Worm (Caenorhabditis elegans): ENCODE data around the gene madf-11.

The madf-11 gene

DNA sequence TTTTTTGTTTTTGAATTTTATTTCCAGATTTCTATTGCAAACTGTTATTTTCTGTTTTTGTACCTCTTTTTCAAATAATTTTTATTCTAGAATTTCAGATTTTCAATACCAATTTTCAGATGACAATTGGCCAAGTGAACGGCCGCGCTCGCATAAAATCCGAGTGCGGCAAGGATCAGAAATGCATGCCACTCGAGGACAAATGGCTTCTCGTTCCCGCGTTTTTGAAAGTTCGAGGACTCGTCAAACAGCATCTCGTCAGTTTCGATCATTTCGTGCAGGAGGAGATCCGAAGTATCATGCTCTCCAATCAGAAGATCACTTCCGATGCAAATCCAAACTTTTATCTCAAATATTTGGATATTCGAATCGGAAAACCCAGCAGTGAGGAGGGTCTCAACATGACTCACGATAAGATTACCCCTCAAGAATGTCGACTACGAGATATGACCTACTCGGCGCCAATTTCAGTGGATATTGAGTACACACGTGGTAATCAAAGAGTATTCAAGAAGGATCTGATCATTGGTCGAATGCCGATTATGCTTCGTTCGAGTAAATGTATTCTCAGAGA, 46.0 kb downstream of the madf-11 start, which contains the start of gene rpc-2 (continued):
- TF ChIP-seq F37B4.10 (GFP tag; IDR thresholded peaks at IDR 0.05) (no peak), ztf-22 (GFP tag; optimal IDR thresholded peaks at IDR 0.05) (no peak), nfyb-1 (GFP tag; IDR thresholded peaks at IDR 0.05) (no peak), tlf-1 (GFP tag; optimal IDR thresholded peaks at IDR 0.05) (peak; percentile 25), ceh-27 (GFP tag; optimal IDR thresholded peaks at IDR 0.05) (no peak), F52B5.7 (tag; optimal IDR thresholded peaks at IDR 0.05) (peak; percentile 69), ceh-40 (GFP tag; IDR thresholded peaks at IDR 0.05) (no peak), unc-62 (GFP tag; optimal IDR thresholded peaks at IDR 0.05) (no peak), hmg-20 (GFP tag; IDR thresholded peaks at IDR 0.05) (0 out of 2 replicates have a peak, but pooled peaks have one; percentile 51), pbrm-1 (GFP tag; IDR thresholded peaks at IDR 0.05) (peak; percentile 32; the same call in 1 of the 2 replicates), B0336.3 (GFP tag; IDR thresholded peaks at IDR 0.05) (peak; percentile 63; the same call in 1 of the 2 replicates), nhr-90 (tag; optimal IDR thresholded peaks at IDR 0.05) (peak; percentile 59), lag-1 (GFP tag; IDR thresholded peaks at IDR 0.05) (no peak), sdz-38 (tag; optimal IDR thresholded peaks at IDR 0.05) (no peak), ztf-26 (tag; optimal IDR thresholded peaks at IDR 0.05) (peak; percentile 3), C06A6.2 (GFP tag; conservative IDR thresholded peaks at IDR 0.05) (0 out of 2 replicates have a peak, but pooled peaks have one; percentile 39), Y53G8AR.9 (GFP tag; conservative IDR thresholded peaks at IDR 0.05) (peak; percentile 86), hmg-1.2 (GFP tag; IDR thresholded peaks at IDR 0.05) (0 out of 2 replicates have a peak, but pooled peaks have one; percentile 16), somi-1 (GFP tag; optimal IDR thresholded peaks at IDR 0.05) (no peak), gei-17 (GFP tag; optimal IDR thresholded peaks at IDR 0.05) (no peak), attf-5 (GFP tag; optimal IDR thresholded peaks at IDR 0.05) (no peak), lin-54 (GFP tag; optimal IDR thresholded peaks at IDR 0.05) (no peak), rec-8 (tag; optimal IDR thresholded peaks at IDR 0.05) (peak in 1 of 2 experiments; percentile 24), lsy-27 (tag; optimal IDR thresholded peaks at IDR 0.05; ENCODE audit: borderline replicate concordance, insufficient read depth) (no peak), aptf-3 (GFP tag; IDR thresholded peaks at IDR 0.05) (0 out of 2 replicates have a peak, but pooled peaks have one; percentile 27), T26A5.8 (tag; optimal IDR thresholded peaks at IDR 0.05) (peak; percentile 28), madf-10 (tag; optimal IDR thresholded peaks at IDR 0.05) (peak; percentile 26), bed-1 (GFP tag; IDR thresholded peaks at IDR 0.05) (no peak), ceh-79 (tag; optimal IDR thresholded peaks at IDR 0.05) (no peak), attf-3 (GFP tag; conservative IDR thresholded peaks at IDR 0.05) (no peak), ceh-91 (GFP tag; IDR thresholded peaks at IDR 0.05) (no peak), let-526 (GFP tag; IDR thresholded peaks at IDR 0.05) (no peak), nhr-27 (tag; optimal IDR thresholded peaks at IDR 0.05) (peak; percentile 1), ama-1 (optimal IDR thresholded peaks at IDR 0.05) (peak; percentile 52), ama-1 (GFP tag; optimal IDR thresholded peaks at IDR 0.05) (no peak), rcor-1 (GFP tag; IDR thresholded peaks at IDR 0.05) (no peak), lin-35 (GFP tag; optimal IDR thresholded peaks at IDR 0.05) (no peak), dpff-1 (tag; optimal IDR thresholded peaks at IDR 0.05) (peak; percentile 74), F10E7.11 (tag; optimal IDR thresholded peaks at IDR 0.05) (peak; percentile 18), ceh-100 (GFP tag; IDR thresholded peaks at IDR 0.05) (no peak), egl-44 (GFP tag; IDR thresholded peaks at IDR 0.05) (0 out of 2 replicates have a peak, but pooled peaks have one; percentile 57), hlh-12 (tag; optimal IDR thresholded peaks at IDR 0.05) (no peak), let-607 (tag; optimal IDR thresholded peaks at IDR 0.05) (no peak), chd-7 (tag; optimal IDR thresholded peaks at IDR 0.05) (peak; percentile 85), atf-7 (tag; optimal IDR thresholded peaks at IDR 0.05) (peak; percentile 44)

Data from whole organism, young adult.